Worm (Caenorhabditis elegans) whole organism, late embryonic: Measurements from ENCODE around the gene Y53C12A.10.

Experiments used
- T23F11.4 ChIP-seq: fragments of 200-800 bp; sonication (Bioruptor generic); optimal IDR thresholded peaks from 2 replicates; lab custom pipeline; 2018; ENCODE audit warnings: mild to moderate bottlenecking, missing genetic modification characterization, missing compliant biosample characterization
- ceh-14 ChIP-seq: sonication (generic microtip); optimal IDR thresholded peaks from 2 replicates; lab custom pipeline; 2016; ENCODE audit warnings: missing genotype, missing genetic modification characterization, missing compliant biosample characterization
- ceh-30 ChIP-seq: fragments of 150-350 bp; optimal IDR thresholded peaks from 2 replicates; lab custom pipeline; 2014; ENCODE audit warnings: missing biosample characterization, missing genetic modification characterization
- dve-1 ChIP-seq: sonication (generic microtip); optimal IDR thresholded peaks from 2 replicates; lab custom pipeline; 2017; ENCODE audit warnings: antibody characterized with exemption, mild to moderate bottlenecking, missing genetic modification characterization, missing compliant biosample characterization
- pat-9 ChIP-seq: fragments of 200-800 bp; sonication (Bioruptor generic); optimal IDR thresholded peaks from 2 replicates; lab custom pipeline; 2018; ENCODE audit warnings: mild to moderate bottlenecking, missing genetic modification characterization, moderate library complexity, missing compliant biosample characterization
- pha-2 ChIP-seq: sonication (generic microtip); optimal IDR thresholded peaks from 2 replicates; lab custom pipeline; 2017; ENCODE audit warnings: mild to moderate bottlenecking, missing genetic modification characterization, missing compliant biosample characterization

DNA sequence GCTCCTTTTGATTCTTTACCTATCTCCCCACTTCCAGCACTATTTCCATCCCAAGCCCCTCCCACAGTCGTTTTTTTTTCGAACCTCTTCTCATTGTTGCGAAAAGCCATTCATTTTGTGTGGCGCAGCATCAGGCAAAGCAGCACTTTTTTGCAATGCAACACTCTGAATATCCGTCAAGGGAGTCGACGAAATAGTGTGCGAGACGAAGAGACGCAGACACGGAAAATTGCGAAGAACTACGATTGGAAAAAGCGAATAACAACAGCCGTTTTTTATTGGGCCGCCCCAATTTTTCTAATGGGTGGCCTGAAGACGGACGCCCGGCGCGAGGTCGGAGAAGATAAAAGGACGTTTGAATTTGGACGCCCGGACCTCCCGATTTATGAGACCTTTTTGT lies 25.2 kb upstream of the Y53C12A.10 start:
- TF ChIP-seq ceh-30 (tag; lab: Kevin White, UChicago) (no peak), dve-1 (tag; lab: Kevin White, UChicago) (no peak), pha-2 (no peak), ceh-14 (tag; lab: Kevin White, UChicago) (no peak), T23F11.4 (GFP tag; lab: Kevin White, UChicago) (no peak), pat-9 (tag; lab: Kevin White, UChicago) (no peak)
